2 worm cellular contexts compared by ENCODE assay signal in the genomic region with DNA sequence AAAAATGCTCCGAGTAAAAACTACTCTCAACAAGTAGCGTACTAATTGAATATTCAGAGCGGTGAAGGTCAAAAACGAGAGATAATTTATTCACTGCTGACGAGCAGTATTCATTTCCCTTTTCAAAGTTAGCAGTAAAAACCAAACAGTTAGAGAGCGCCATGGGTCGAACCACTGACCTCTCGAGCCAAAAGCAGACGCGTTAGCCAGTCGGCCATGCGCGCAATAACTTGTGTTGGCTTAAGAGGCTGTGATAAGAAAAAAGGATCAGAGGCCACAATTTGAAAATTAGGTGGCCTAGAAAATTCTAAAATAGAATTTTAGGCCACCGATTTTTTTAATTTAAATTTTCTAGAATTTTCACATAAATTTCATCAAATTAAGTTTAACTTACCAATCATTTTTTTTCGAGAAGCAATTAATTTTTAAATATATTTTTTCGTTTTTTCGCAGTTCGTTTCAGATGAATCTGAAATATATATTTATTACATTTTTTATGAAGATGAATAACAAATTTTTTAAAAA.
TF ChIP-seq lines count a peak whose summit lies in the region.

A gene (minus strand): TSS at position 475 of the 525 bp plus-strand sequence.

TF ChIP-seq in whole organism, L4 larva, 104 proteins besides CTCF, POLR2A, EP300 and RAD21 (continued from another document):
- no peak for TF ChIP-seq unc-62 (GFP tag; optimal IDR thresholded peaks at IDR 0.05 in 1 of 2; lab: Kevin White, UChicago)
- TF ChIP-seq unc-62 (tag; optimal IDR thresholded peaks at IDR 0.05; lab: Kevin White, UChicago): no peak
- no peak for TF ChIP-seq sdz-12 (GFP tag; optimal IDR thresholded peaks at IDR 0.05; lab: Kevin White, UChicago)
- TF ChIP-seq ceh-20 (GFP tag; IDR thresholded peaks at IDR 0.05; lab: Robert Waterston, UW): 0 out of 2 replicates have a peak, but pooled peaks have one; percentile 23
- TF ChIP-seq lin-38 (GFP tag; IDR thresholded peaks at IDR 0.05; lab: Robert Waterston, UW): peak; percentile 75
- TF ChIP-seq F49E8.2 (tag; optimal IDR thresholded peaks at IDR 0.05; lab: Kevin White, UChicago; ENCODE audit: borderline replicate concordance): peak; percentile 30
- no peak for TF ChIP-seq egl-27 (tag; optimal IDR thresholded peaks at IDR 0.05; lab: Kevin White, UChicago)
- no peak for TF ChIP-seq nhr-28 (tag; optimal IDR thresholded peaks at IDR 0.05; lab: Kevin White, UChicago)
- TF ChIP-seq ztf-11 (tag; optimal IDR thresholded peaks at IDR 0.05; lab: Kevin White, UChicago): no peak
- 0 out of 2 replicates have a peak, but pooled peaks have one; percentile 18 for TF ChIP-seq ctbp-1 (GFP tag; IDR thresholded peaks at IDR 0.05; lab: Robert Waterston, UW)
- TF ChIP-seq fos-1 (tag; optimal IDR thresholded peaks at IDR 0.05; lab: Kevin White, UChicago): no peak
- TF ChIP-seq ZK546.5 (tag; optimal IDR thresholded peaks at IDR 0.05; lab: Kevin White, UChicago): no peak
- peak; percentile 29 for TF ChIP-seq spr-1 (tag; optimal IDR thresholded peaks at IDR 0.05; lab: Kevin White, UChicago)
- peak in 1 of 2 experiments; percentile 94; a peak in 2 of 4 replicates for TF ChIP-seq madf-5 (GFP tag; IDR thresholded peaks at IDR 0.05; lab: Robert Waterston, UW)
- no peak for TF ChIP-seq fkh-10 (GFP tag; optimal IDR thresholded peaks at IDR 0.05; lab: Kevin White, UChicago)
- no peak for TF ChIP-seq F10B5.3 (tag; optimal IDR thresholded peaks at IDR 0.05; lab: Kevin White, UChicago)
- no peak for TF ChIP-seq skn-1 (tag; optimal IDR thresholded peaks at IDR 0.05; lab: Kevin White, UChicago)
- peak; percentile 83 for TF ChIP-seq egl-43 (GFP tag; IDR thresholded peaks at IDR 0.05; lab: Robert Waterston, UW)
- TF ChIP-seq R02D3.7 (tag; optimal IDR thresholded peaks at IDR 0.05; lab: Kevin White, UChicago): no peak
- TF ChIP-seq zip-2 (tag; optimal IDR thresholded peaks at IDR 0.05; lab: Kevin White, UChicago): no peak
- TF ChIP-seq set-16 (GFP tag; IDR thresholded peaks at IDR 0.05; lab: Robert Waterston, UW): no peak
- TF ChIP-seq ceh-44 (GFP tag; IDR thresholded peaks at IDR 0.05; lab: Robert Waterston, UW): 0 out of 2 replicates have a peak, but pooled peaks have one; percentile 9
- peak; percentile 73 for TF ChIP-seq dmd-8 (GFP tag; IDR thresholded peaks at IDR 0.05; lab: Robert Waterston, UW)
- no peak for TF ChIP-seq gei-8 (GFP tag; optimal IDR thresholded peaks at IDR 0.05; lab: Kevin White, UChicago)
- TF ChIP-seq lin-1 (GFP tag; IDR thresholded peaks at IDR 0.05; lab: Robert Waterston, UW): no peak
- TF ChIP-seq lsy-2 (tag; optimal IDR thresholded peaks at IDR 0.05; lab: Kevin White, UChicago): peak in 1 of 2 experiments; percentile 47
- TF ChIP-seq zag-1 (tag; optimal IDR thresholded peaks at IDR 0.05; lab: Kevin White, UChicago): no peak
- TF ChIP-seq daf-8 (GFP tag; IDR thresholded peaks at IDR 0.05; lab: Robert Waterston, UW): no peak
- no peak for TF ChIP-seq zfp-2 (tag; optimal IDR thresholded peaks at IDR 0.05; lab: Kevin White, UChicago)
- no peak for TF ChIP-seq D1046.2 (GFP tag; IDR thresholded peaks at IDR 0.05; lab: Robert Waterston, UW)
- TF ChIP-seq nhr-102 (tag; optimal IDR thresholded peaks at IDR 0.05; lab: Kevin White, UChicago): no peak
- no peak for TF ChIP-seq lin-39 (tag; optimal IDR thresholded peaks at IDR 0.05; lab: Kevin White, UChicago)
- no peak for TF ChIP-seq rbr-2 (tag; optimal IDR thresholded peaks at IDR 0.05; lab: Kevin White, UChicago)
- TF ChIP-seq nhr-77 (tag; optimal IDR thresholded peaks at IDR 0.05; lab: Kevin White, UChicago): no peak
- no peak for TF ChIP-seq nhr-6 (tag; optimal IDR thresholded peaks at IDR 0.05; lab: Kevin White, UChicago)
- TF ChIP-seq lin-29 (GFP tag; IDR thresholded peaks at IDR 0.05; lab: Robert Waterston, UW): no peak
- no peak for TF ChIP-seq snpc-4 (tag; optimal IDR thresholded peaks at IDR 0.05; lab: Kevin White, UChicago)
- TF ChIP-seq ceh-32 (tag; optimal IDR thresholded peaks at IDR 0.05; lab: Kevin White, UChicago; ENCODE audit: poor library complexity): no peak
- TF ChIP-seq duxl-1 (tag; optimal IDR thresholded peaks at IDR 0.05; lab: Kevin White, UChicago; ENCODE audit: poor library complexity): peak; percentile 61
- TF ChIP-seq nhr-11 (tag; optimal IDR thresholded peaks at IDR 0.05; lab: Kevin White, UChicago): no peak
- 0 out of 2 replicates have a peak, but pooled peaks have one; percentile 61 for TF ChIP-seq daf-19 (GFP tag; conservative IDR thresholded peaks at IDR 0.05; lab: Robert Waterston, UW)
- TF ChIP-seq nhr-42 (GFP tag; IDR thresholded peaks at IDR 0.05; lab: Robert Waterston, UW): no peak
- TF ChIP-seq F26F4.8 (GFP tag; conservative IDR thresholded peaks at IDR 0.05; lab: Robert Waterston, UW): peak; percentile 84; the same call in 1 of the 2 replicates
- TF ChIP-seq cey-2 (tag; optimal IDR thresholded peaks at IDR 0.05; lab: Kevin White, UChicago; ENCODE audit: borderline replicate concordance, insufficient read depth): no peak
- TF ChIP-seq Y5F2A.4 (GFP tag; optimal IDR thresholded peaks at IDR 0.05; lab: Kevin White, UChicago): no peak
- no peak for TF ChIP-seq nhr-10 (tag; optimal IDR thresholded peaks at IDR 0.05; lab: Kevin White, UChicago)
- no peak for TF ChIP-seq mxl-2 (GFP tag; conservative IDR thresholded peaks at IDR 0.05; lab: Robert Waterston, UW)
- peak; percentile 79 for TF ChIP-seq unc-130 (GFP tag; optimal IDR thresholded peaks at IDR 0.05; lab: Kevin White, UChicago)
- TF ChIP-seq ZK337.2 (GFP tag; IDR thresholded peaks at IDR 0.05; lab: Robert Waterston, UW): peak; percentile 75
- TF ChIP-seq nhr-76 (tag; optimal IDR thresholded peaks at IDR 0.05; lab: Kevin White, UChicago): no peak
- no peak for TF ChIP-seq attf-4 (tag; optimal IDR thresholded peaks at IDR 0.05; lab: Kevin White, UChicago)
- TF ChIP-seq ceh-28 (tag; optimal IDR thresholded peaks at IDR 0.05; lab: Kevin White, UChicago): no peak
- no peak for TF ChIP-seq ceh-82 (tag; optimal IDR thresholded peaks at IDR 0.05; lab: Kevin White, UChicago)
- peak; percentile 20 for TF ChIP-seq nhr-48 (tag; optimal IDR thresholded peaks at IDR 0.05; lab: Kevin White, UChicago)
- peak; percentile 79; the same call in 1 of the 2 replicates for TF ChIP-seq Y105C5A.15 (GFP tag; IDR thresholded peaks at IDR 0.05; lab: Robert Waterston, UW)
- peak; percentile 87; the same call in 1 of the 2 replicates for TF ChIP-seq F44E2.7 (GFP tag; IDR thresholded peaks at IDR 0.05; lab: Robert Waterston, UW)

TF ChIP-seq in whole organism, young adult, 124 proteins besides CTCF, POLR2A, EP300 and RAD21 (continued from another document):
- TF ChIP-seq F57A8.1 (GFP tag; optimal IDR thresholded peaks at IDR 0.05; lab: Kevin White, UChicago) (no peak), ztf-3 (GFP tag; optimal IDR thresholded peaks at IDR 0.05; lab: Kevin White, UChicago) (no peak), gei-17 (GFP tag; optimal IDR thresholded peaks at IDR 0.05; lab: Kevin White, UChicago) (no peak), F39B2.1 (GFP tag; IDR thresholded peaks at IDR 0.05; lab: Robert Waterston, UW) (no peak), ccch-3 (GFP tag; optimal IDR thresholded peaks at IDR 0.05; lab: Kevin White, UChicago) (no peak), tbp1 (GFP tag; optimal IDR thresholded peaks at IDR 0.05; lab: Kevin White, UChicago) (peak; percentile 97), hmg-20 (GFP tag; IDR thresholded peaks at IDR 0.05; lab: Robert Waterston, UW) (no peak), rec-8 (tag; optimal IDR thresholded peaks at IDR 0.05; lab: Kevin White, UChicago) (peak; percentile 64 to 82), B0261.1 (tag; optimal IDR thresholded peaks at IDR 0.05; lab: Kevin White, UChicago) (peak; percentile 81), unc-130 (GFP tag; optimal IDR thresholded peaks at IDR 0.05; lab: Kevin White, UChicago) (peak; percentile 66), snpc-1.3 (tag; optimal IDR thresholded peaks at IDR 0.05; lab: Kevin White, UChicago; ENCODE audit: insufficient read depth) (peak; percentile 64), Y56A3A.18 (GFP tag; IDR thresholded peaks at IDR 0.05; lab: Robert Waterston, UW) (0 out of 2 replicates have a peak, but pooled peaks have one; percentile 53), egl-18 (GFP tag; IDR thresholded peaks at IDR 0.05; lab: Robert Waterston, UW) (no peak), F22D6.2 (tag; optimal IDR thresholded peaks at IDR 0.05; lab: Kevin White, UChicago) (no peak), F49E8.2 (tag; optimal IDR thresholded peaks at IDR 0.05; lab: Kevin White, UChicago; ENCODE audit: insufficient read depth) (peak; percentile 41), him-1 (tag; optimal IDR thresholded peaks at IDR 0.05; lab: Kevin White, UChicago) (peak; percentile 71), madf-6 (GFP tag; IDR thresholded peaks at IDR 0.05; lab: Robert Waterston, UW) (no peak), fkh-3 (tag; optimal IDR thresholded peaks at IDR 0.05; lab: Kevin White, UChicago) (peak; percentile 30), snpc-1.1 (tag; optimal IDR thresholded peaks at IDR 0.05; lab: Kevin White, UChicago; ENCODE audit: insufficient read depth) (no peak), efl-1 (GFP tag; optimal IDR thresholded peaks at IDR 0.05; lab: Kevin White, UChicago) (no peak), ceh-91 (GFP tag; IDR thresholded peaks at IDR 0.05; lab: Robert Waterston, UW) (peak; percentile 31; the same call in 1 of the 2 replicates), pha-4 (tag; optimal IDR thresholded peaks at IDR 0.05; lab: Kevin White, UChicago) (no peak), zfh-2 (GFP tag; conservative IDR thresholded peaks at IDR 0.05; lab: Robert Waterston, UW) (no peak), ets-4 (GFP tag; optimal IDR thresholded peaks at IDR 0.05; lab: Kevin White, UChicago) (no peak), mes-4 (tag; optimal IDR thresholded peaks at IDR 0.05; lab: Kevin White, UChicago) (peak; percentile 57), bed-2 (GFP tag; IDR thresholded peaks at IDR 0.05; lab: Robert Waterston, UW) (no peak), nhr-27 (tag; optimal IDR thresholded peaks at IDR 0.05; lab: Kevin White, UChicago) (no peak), ceh-79 (tag; optimal IDR thresholded peaks at IDR 0.05; lab: Kevin White, UChicago) (no peak), ztf-18 (tag; optimal IDR thresholded peaks at IDR 0.05; lab: Kevin White, UChicago) (peak; percentile 64), Y95B8A.8 (GFP tag; IDR thresholded peaks at IDR 0.05; lab: Robert Waterston, UW) (no peak), hrde-1 (tag; optimal IDR thresholded peaks at IDR 0.05; lab: Kevin White, UChicago; ENCODE audit: borderline replicate concordance) (peak; percentile 59), madf-3 (GFP tag; IDR thresholded peaks at IDR 0.05; lab: Robert Waterston, UW) (no peak; the same call in none of the 2 replicates), let-526 (GFP tag; IDR thresholded peaks at IDR 0.05; lab: Robert Waterston, UW) (no peak), atf-7 (tag; optimal IDR thresholded peaks at IDR 0.05; lab: Kevin White, UChicago) (no peak), ceh-27 (GFP tag; optimal IDR thresholded peaks at IDR 0.05; lab: Kevin White, UChicago) (peak; percentile 0), hlh-26 (GFP tag; conservative IDR thresholded peaks at IDR 0.05; lab: Robert Waterston, UW) (no peak), mxl-1 (tag; optimal IDR thresholded peaks at IDR 0.05; lab: Kevin White, UChicago) (peak; percentile 59), F33H1.4 (GFP tag; IDR thresholded peaks at IDR 0.05; lab: Robert Waterston, UW) (no peak), F55B11.4 (tag; optimal IDR thresholded peaks at IDR 0.05; lab: Kevin White, UChicago; ENCODE audit: borderline replicate concordance, insufficient read depth) (no peak), ztf-26 (tag; optimal IDR thresholded peaks at IDR 0.05; lab: Kevin White, UChicago) (peak; percentile 33), T07F8.4 (tag; optimal IDR thresholded peaks at IDR 0.05; lab: Kevin White, UChicago) (peak; percentile 29)
